Fruit fly (Drosophila melanogaster) whole organism, embryonic: Measurements from ENCODE around the gene PLCXD.

Experiments
- Adf1 ChIP-seq: fragments of 200-800 bp; sonication (Bioruptor generic); IDR thresholded peaks from 2 replicates; pipeline ENCODE4 v1.3.6; 2022; ENCODE audit warnings: missing biosample characterization, missing genetic modification characterization
- Bgb ChIP-seq: fragments of 200-800 bp; sonication (Bioruptor generic); IDR thresholded peaks from 2 replicates; pipeline ENCODE4 v1.3.6; 2022; ENCODE audit warnings: missing biosample characterization, missing genetic modification characterization; ENCODE audit not compliant: partially characterized antibody
- CG10209 ChIP-seq: fragments of 200-800 bp; sonication (Bioruptor generic); optimal IDR thresholded peaks from 3 replicates; lab custom pipeline; 2017; ENCODE audit warnings: missing biosample characterization, mild to moderate bottlenecking, missing genetic modification characterization, missing genetic modification reagents
- CG1024 ChIP-seq: fragments of 200-800 bp; sonication (Bioruptor generic); IDR thresholded peaks from 2 replicates; pipeline ENCODE4 v1.3.6; 2022; ENCODE audit warnings: missing biosample characterization, missing genetic modification characterization
- CG10431 ChIP-seq: fragments of 200-800 bp; sonication (Bioruptor generic); optimal IDR thresholded peaks from 3 replicates; lab custom pipeline; 2018; ENCODE audit warnings: missing biosample characterization, mild to moderate bottlenecking, missing genetic modification characterization
- CG11695 ChIP-seq: fragments of 200-800 bp; sonication (Bioruptor generic); IDR thresholded peaks from 3 replicates; pipeline ENCODE4 v1.3.6; 2022; ENCODE audit warnings: missing biosample characterization, missing genetic modification characterization
- CG14965 ChIP-seq: fragments of 200-800 bp; sonication (Bioruptor generic); optimal IDR thresholded peaks from 2 replicates; lab custom pipeline; 2016; ENCODE audit warnings: missing biosample characterization, missing genetic modification characterization, borderline replicate concordance
- CG16863 ChIP-seq: fragments of 200-800 bp; sonication (Bioruptor generic); optimal IDR thresholded peaks from 3 replicates; lab custom pipeline; 2016; ENCODE audit warnings: missing biosample characterization, missing genetic modification characterization
- CG17361 ChIP-seq: fragments of 200-800 bp; sonication (Bioruptor generic); IDR thresholded peaks from 3 replicates; pipeline ENCODE4 v1.3.6; 2022; ENCODE audit warnings: missing biosample characterization, missing genetic modification characterization
- CG2678 ChIP-seq: fragments of 200-800 bp; sonication (Bioruptor generic); optimal IDR thresholded peaks from 3 replicates; lab custom pipeline; 2019; ENCODE audit warnings: missing biosample characterization, mild to moderate bottlenecking, missing genetic modification characterization, moderate library complexity
- CG3163 ChIP-seq: fragments of 200-800 bp; sonication (Bioruptor generic); optimal IDR thresholded peaks from 3 replicates; lab custom pipeline; 2016; ENCODE audit warnings: missing biosample characterization, missing genetic modification characterization
- CG3281 ChIP-seq: fragments of 200-800 bp; sonication (Bioruptor generic); optimal IDR thresholded peaks from 3 replicates; lab custom pipeline; 2017; ENCODE audit warnings: missing biosample characterization, mild to moderate bottlenecking, missing genetic modification characterization
- CG4360 ChIP-seq: fragments of 200-800 bp; sonication (Bioruptor generic); IDR thresholded peaks from 2 replicates; pipeline ENCODE4 v1.3.6; 2022; ENCODE audit warnings: missing biosample characterization, missing genetic modification characterization
- CG7357 ChIP-seq: fragments of 200-800 bp; sonication (Bioruptor generic); IDR thresholded peaks from 3 replicates; pipeline ENCODE4 v1.3.6; 2022; ENCODE audit warnings: missing biosample characterization, missing genetic modification characterization
- CG7928 ChIP-seq: fragments of 200-800 bp; sonication (Bioruptor generic); optimal IDR thresholded peaks from 2 replicates; lab custom pipeline; 2017; ENCODE audit warnings: missing biosample characterization, mild to moderate bottlenecking, missing genetic modification characterization
- CG8281 ChIP-seq: fragments of 200-800 bp; sonication (Bioruptor generic); optimal IDR thresholded peaks from 2 replicates; lab custom pipeline; 2018; ENCODE audit warnings: missing biosample characterization, mild to moderate bottlenecking, missing genetic modification characterization, moderate library complexity
- CG8290 ChIP-seq, 3 experiments: fragments of 200-800 bp; sonication (Bioruptor generic); optimal IDR thresholded peaks; 2 replicates each; lab custom pipeline; 2016 to 2019; ENCODE audit warnings: missing biosample characterization in 3 of 3, missing genetic modification characterization in 3 of 3, mild to moderate bottlenecking in 2 of 3, moderate library complexity in 1 of 3
- CG8359 ChIP-seq: fragments of 200-800 bp; sonication (Bioruptor generic); optimal IDR thresholded peaks from 2 replicates; lab custom pipeline; 2017; ENCODE audit warnings: missing biosample characterization, mild to moderate bottlenecking, missing genetic modification characterization, borderline replicate concordance
- CG9876 ChIP-seq: fragments of 200-800 bp; sonication (Bioruptor generic); optimal IDR thresholded peaks from 2 replicates; lab custom pipeline; 2016; ENCODE audit warnings: missing biosample characterization, missing genetic modification characterization
- Dip3 ChIP-seq: fragments of 200-800 bp; sonication (Bioruptor generic); optimal IDR thresholded peaks from 3 replicates; lab custom pipeline; 2016; ENCODE audit warnings: missing biosample characterization, missing genetic modification characterization
- Drgx ChIP-seq: fragments of 200-800 bp; sonication (Bioruptor generic); IDR thresholded peaks from 2 replicates; pipeline ENCODE4 v1.3.6; 2022; ENCODE audit warnings: missing biosample characterization, missing genetic modification characterization
- E2f1 ChIP-seq: fragments of 200-800 bp; sonication (Bioruptor generic); IDR thresholded peaks from 2 replicates; pipeline ENCODE4 v1.3.6; 2022; ENCODE audit warnings: missing biosample characterization, missing genetic modification characterization
- Fer2 ChIP-seq: fragments of 200-800 bp; sonication (Bioruptor generic); optimal IDR thresholded peaks from 2 replicates; lab custom pipeline; 2018; ENCODE audit warnings: missing biosample characterization, mild to moderate bottlenecking, missing genetic modification characterization, moderate library complexity
- Fer3 ChIP-seq: fragments of 200-800 bp; sonication (Bioruptor generic); optimal IDR thresholded peaks from 2 replicates; lab custom pipeline; 2018; ENCODE audit warnings: missing biosample characterization, mild to moderate bottlenecking, missing genetic modification characterization, moderate library complexity
- Gug ChIP-seq: fragments of 200-800 bp; sonication (Bioruptor generic); IDR thresholded peaks from 4 replicates; pipeline ENCODE4 v1.3.6; 2022; ENCODE audit warnings: missing biosample characterization, missing genetic modification characterization
- MESR4 ChIP-seq: fragments of 200-800 bp; sonication (Bioruptor generic); optimal IDR thresholded peaks from 2 replicates; lab custom pipeline; 2018; ENCODE audit warnings: missing biosample characterization, mild to moderate bottlenecking, missing genetic modification characterization, moderate library complexity
- NfI ChIP-seq: fragments of 200-800 bp; sonication (Bioruptor generic); optimal IDR thresholded peaks from 3 replicates; lab custom pipeline; 2018; ENCODE audit warnings: missing biosample characterization, mild to moderate bottlenecking, missing genetic modification characterization, moderate library complexity
- Optix ChIP-seq: fragments of 200-800 bp; sonication (Bioruptor generic); IDR thresholded peaks from 3 replicates; pipeline ENCODE4 v1.3.6; 2022; ENCODE audit warnings: missing biosample characterization, missing genetic modification characterization
- TFAM ChIP-seq: fragments of 200-800 bp; sonication (Bioruptor generic); optimal IDR thresholded peaks from 2 replicates; lab custom pipeline; 2017; ENCODE audit warnings: missing biosample characterization, missing genetic modification characterization, inconsistent platforms
- Xbp1 ChIP-seq: fragments of 200-800 bp; sonication (Bioruptor generic); optimal IDR thresholded peaks from 3 replicates; lab custom pipeline; 2016; ENCODE audit warnings: missing biosample characterization, mild to moderate bottlenecking, missing genetic modification characterization
- bcd ChIP-seq: fragments of 200-800 bp; sonication (Bioruptor generic); optimal IDR thresholded peaks from 2 replicates; lab custom pipeline; 2017; ENCODE audit warnings: missing biosample characterization, mild to moderate bottlenecking, missing genetic modification characterization
- chinmo ChIP-seq: fragments of 200-800 bp; sonication (Bioruptor generic); IDR thresholded peaks from 4 replicates; pipeline ENCODE4 v1.3.6; 2022; ENCODE audit warnings: missing biosample characterization, missing genetic modification characterization; ENCODE audit not compliant: partially characterized antibody
- gfzf ChIP-seq: fragments of 200-800 bp; sonication (Bioruptor generic); optimal IDR thresholded peaks from 2 replicates; lab custom pipeline; 2016; ENCODE audit warnings: missing biosample characterization, mild to moderate bottlenecking, missing genetic modification characterization, moderate library complexity
- grn ChIP-seq: fragments of 200-800 bp; sonication (Bioruptor generic); optimal IDR thresholded peaks from 3 replicates; lab custom pipeline; 2017; ENCODE audit warnings: missing biosample characterization, missing genetic modification characterization
- gro ChIP-seq: fragments of 200-800 bp; sonication (Bioruptor generic); optimal IDR thresholded peaks from 2 replicates; lab custom pipeline; 2016; ENCODE audit warnings: missing biosample characterization, missing genetic modification characterization
- her ChIP-seq: fragments of 200-800 bp; sonication (Bioruptor generic); optimal IDR thresholded peaks from 2 replicates; lab custom pipeline; 2016; ENCODE audit warnings: missing biosample characterization, missing genetic modification characterization
- inv ChIP-seq: fragments of 200-800 bp; sonication (Bioruptor generic); IDR thresholded peaks from 2 replicates; pipeline ENCODE4 v1.3.6; 2022; ENCODE audit warnings: missing biosample characterization, missing genetic modification characterization; ENCODE audit not compliant: partially characterized antibody
- knrl ChIP-seq: fragments of 200-800 bp; sonication (Bioruptor generic); IDR thresholded peaks from 3 replicates; pipeline ENCODE4 v1.3.6; 2022; ENCODE audit warnings: missing biosample characterization, missing genetic modification characterization; ENCODE audit not compliant: partially characterized antibody
- lbe ChIP-seq: fragments of 200-800 bp; sonication (Bioruptor generic); optimal IDR thresholded peaks from 2 replicates; lab custom pipeline; 2016; ENCODE audit warnings: missing biosample characterization, mild to moderate bottlenecking, missing genetic modification characterization
- luna ChIP-seq: fragments of 200-800 bp; sonication (Bioruptor generic); optimal IDR thresholded peaks from 2 replicates; lab custom pipeline; 2016; ENCODE audit warnings: missing biosample characterization, missing genetic modification characterization
- nmo ChIP-seq: fragments of 200-800 bp; sonication (Bioruptor generic); optimal IDR thresholded peaks from 2 replicates; lab custom pipeline; 2018; ENCODE audit warnings: missing biosample characterization, mild to moderate bottlenecking, missing genetic modification characterization, moderate library complexity
- p53 ChIP-seq: fragments of 200-800 bp; sonication (Bioruptor generic); optimal IDR thresholded peaks from 2 replicates; lab custom pipeline; 2016; ENCODE audit warnings: missing biosample characterization, missing genetic modification characterization
- schlank ChIP-seq: fragments of 200-800 bp; sonication (Bioruptor generic); optimal IDR thresholded peaks from 2 replicates; lab custom pipeline; 2018; ENCODE audit warnings: missing biosample characterization, mild to moderate bottlenecking, missing genetic modification characterization
- slou ChIP-seq: fragments of 200-800 bp; sonication (Bioruptor generic); optimal IDR thresholded peaks from 3 replicates; lab custom pipeline; 2016; ENCODE audit warnings: missing biosample characterization, missing genetic modification characterization
- sna ChIP-seq: fragments of 200-800 bp; sonication (Bioruptor generic); IDR thresholded peaks from 2 replicates; pipeline ENCODE4 v1.3.6; 2022; ENCODE audit warnings: missing biosample characterization, missing genetic modification characterization; ENCODE audit not compliant: partially characterized antibody
- tll ChIP-seq, 2 experiments: fragments of 200-800 bp in 1 of 2; fragments of >200 bp in 1 of 2; sonication (Bioruptor generic) in 1 of 2; optimal IDR thresholded peaks; 2 replicates each; lab custom pipeline; 2017 to 2019; ENCODE audit warnings: missing biosample characterization in 2 of 2, missing genetic modification characterization in 2 of 2, mild to moderate bottlenecking in 1 of 2, moderate library complexity in 1 of 2
- ttk ChIP-seq: fragments of 200-800 bp; sonication (Bioruptor generic); IDR thresholded peaks from 2 replicates; pipeline ENCODE4 v2.1.2; 2022; ENCODE audit warnings: missing biosample characterization, missing genetic modification characterization
- yki ChIP-seq: fragments of >200 bp; optimal IDR thresholded peaks from 3 replicates; lab custom pipeline; 2018

Gene PLCXD

DNA sequence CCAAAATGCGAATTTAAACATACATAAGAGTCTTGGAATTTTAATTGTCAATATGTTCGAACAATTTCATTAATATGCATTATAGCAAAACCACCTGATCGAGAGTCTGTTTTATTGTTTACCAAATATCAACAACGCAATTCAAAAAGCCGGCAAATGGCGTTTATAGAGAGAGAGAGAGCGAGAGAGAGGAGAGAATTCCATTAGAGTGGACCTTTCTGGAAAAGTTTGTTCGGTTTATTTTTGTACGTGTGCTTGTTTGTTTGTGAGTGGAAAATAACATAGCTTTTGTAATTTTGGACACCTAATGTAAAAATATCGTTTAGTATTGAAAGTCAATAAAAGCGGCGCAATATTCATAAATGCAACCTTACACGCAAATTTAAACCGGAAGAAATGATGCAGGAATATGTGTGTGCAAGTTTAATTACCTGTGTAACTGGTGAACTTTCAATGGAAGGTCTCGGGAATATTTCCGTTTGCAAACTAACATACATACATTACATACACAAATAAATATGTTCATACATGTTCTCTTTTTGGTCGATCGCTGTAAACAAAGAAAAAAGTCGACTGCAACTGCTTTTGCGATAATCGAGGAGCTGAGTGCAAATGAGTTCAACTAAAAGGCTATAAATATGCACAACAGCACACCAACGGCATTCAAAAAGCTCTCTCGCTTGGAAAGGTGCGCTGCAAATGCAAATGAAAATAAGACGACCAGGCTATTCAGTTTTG, 4.4 kb upstream of the PLCXD start, which contains the start of gene CG6785 (continued):
- peak; percentile 74 for TF ChIP-seq CG8290 (GFP tag; optimal IDR thresholded peaks at IDR 0.05; lab: Kevin White, UChicago)
- TF ChIP-seq CG8290 (tag; optimal IDR thresholded peaks at IDR 0.05; lab: Kevin White, UChicago) = peak; percentile 84 to 93
- TF ChIP-seq Fer3 (tag; lab: Kevin White, UChicago) = peak; percentile 76
- peak; percentile 85 for TF ChIP-seq gro
- TF ChIP-seq CG1024 (GFP tag; lab: Robert Waterston, UW) = peak; percentile 57; the same call in 1 of the 2 replicates
- peak; percentile 67 for TF ChIP-seq NfI
- peak; percentile 90 for TF ChIP-seq CG10431 (GFP tag; lab: Kevin White, UChicago)
- peak; percentile 53 for TF ChIP-seq Fer2 (tag; lab: Kevin White, UChicago)
- TF ChIP-seq Xbp1 (GFP tag; lab: Kevin White, UChicago) = peak; percentile 51
- TF ChIP-seq CG8359 (GFP tag; lab: Kevin White, UChicago) = peak; percentile 57
- TF ChIP-seq CG2678 (tag; lab: Kevin White, UChicago) = peak; percentile 86
- peak; percentile 77 for TF ChIP-seq CG16863 (GFP tag; lab: Kevin White, UChicago)
- TF ChIP-seq Adf1 (GFP tag; lab: Robert Waterston, UW) = peak; percentile 18; the same call in 1 of the 2 replicates
- TF ChIP-seq grn = peak; percentile 77
- no peak for TF ChIP-seq CG4360 (GFP tag; lab: Robert Waterston, UW)
- peak; percentile 1 for TF ChIP-seq gfzf (GFP tag; lab: Kevin White, UChicago)
- peak; percentile 24 for TF ChIP-seq nmo (GFP tag; lab: Kevin White, UChicago)
- peak; percentile 85 for TF ChIP-seq p53 (GFP tag; lab: Kevin White, UChicago)
- TF ChIP-seq CG14965 = peak; percentile 78
- peak; percentile 81; the same call in 2 of the 4 replicates for TF ChIP-seq chinmo
- TF ChIP-seq E2f1 = no peak; the same call in 1 of the 2 replicates
- TF ChIP-seq ttk (GFP tag; lab: Robert Waterston, UW) = no peak
- TF ChIP-seq Bgb (GFP tag; lab: Robert Waterston, UW) = 0 out of 2 replicates have a peak, but pooled peaks have one; percentile 5
- peak; percentile 84 for TF ChIP-seq Drgx (GFP tag; lab: Robert Waterston, UW)
- TF ChIP-seq CG9876 (GFP tag; lab: Kevin White, UChicago) = peak; percentile 63
- no peak for TF ChIP-seq tll (GFP tag; optimal IDR thresholded peaks at IDR 0.05; lab: Kevin White, UChicago)
- no peak for TF ChIP-seq yki (lab: Kevin White, UChicago)
- TF ChIP-seq her (GFP tag; lab: Kevin White, UChicago) = peak; percentile 91
- peak; percentile 93 for TF ChIP-seq CG10209 (GFP tag; lab: Kevin White, UChicago)
- TF ChIP-seq bcd = peak; percentile 66
- TF ChIP-seq CG17361 (GFP tag; lab: Robert Waterston, UW) = peak; percentile 63; the same call in 2 of the 3 replicates
- TF ChIP-seq TFAM (GFP tag; lab: Kevin White, UChicago) = no peak
- no peak for TF ChIP-seq CG7357 (GFP tag; lab: Robert Waterston, UW)
- TF ChIP-seq CG3281 (GFP tag; lab: Kevin White, UChicago) = peak; percentile 76
- peak; percentile 72 for TF ChIP-seq CG3163 (GFP tag; lab: Kevin White, UChicago)
- peak; percentile 85 for TF ChIP-seq lbe (GFP tag; lab: Kevin White, UChicago)
- TF ChIP-seq sna (GFP tag; lab: Robert Waterston, UW) = no peak
- no peak for TF ChIP-seq knrl (GFP tag; lab: Robert Waterston, UW)
- TF ChIP-seq CG11695 = peak; percentile 71
- no peak for TF ChIP-seq Gug (GFP tag; lab: Robert Waterston, UW)
- TF ChIP-seq schlank (tag; lab: Kevin White, UChicago) = peak; percentile 84
- peak; percentile 69 for TF ChIP-seq CG8281
- no peak for TF ChIP-seq Optix (GFP tag; lab: Robert Waterston, UW)
- peak; percentile 28 for TF ChIP-seq luna
- no peak for TF ChIP-seq inv (GFP tag; lab: Robert Waterston, UW)
- peak; percentile 48 for TF ChIP-seq MESR4 (GFP tag; lab: Kevin White, UChicago)
- TF ChIP-seq CG7928 (GFP tag; lab: Kevin White, UChicago) = peak; percentile 30
- peak; percentile 61 for TF ChIP-seq Dip3 (GFP tag; lab: Kevin White, UChicago)
- TF ChIP-seq slou (GFP tag; lab: Kevin White, UChicago) = peak; percentile 26
